Fruit fly (Drosophila melanogaster): ENCODE measurements around the gene Ama.

The Ama gene

dm6 chr3R:6764848-6765247, 2.5 kb downstream of the Ama start (continued):
- TF ChIP-seq CG3281 (GFP tag; optimal IDR thresholded peaks at IDR 0.05) (no peak), Bdp1 (GFP tag; optimal IDR thresholded peaks at IDR 0.05) (no peak), CG7963 (GFP tag; IDR thresholded peaks at IDR 0.05; ENCODE audit: partially characterized antibody) (no peak), hb (GFP tag; IDR thresholded peaks at IDR 0.05; ENCODE audit: partially characterized antibody) (no peak), dan (GFP tag; IDR thresholded peaks at IDR 0.05) (no peak), mam (GFP tag; optimal IDR thresholded peaks at IDR 0.05) (no peak), schlank (tag; optimal IDR thresholded peaks at IDR 0.05) (no peak), Mes4 (GFP tag; optimal IDR thresholded peaks at IDR 0.05) (peak; percentile 17), CG4404 (GFP tag; IDR thresholded peaks at IDR 0.05) (no peak), HLHmδ (GFP tag; optimal IDR thresholded peaks at IDR 0.05) (no peak), sna (GFP tag; IDR thresholded peaks at IDR 0.05; ENCODE audit: partially characterized antibody) (no peak), Myb (GFP tag; optimal IDR thresholded peaks at IDR 0.05) (no peak), pfk (GFP tag; optimal IDR thresholded peaks at IDR 0.05) (no peak), CG13287 (GFP tag; IDR thresholded peaks at IDR 0.05; ENCODE audit: partially characterized antibody) (no peak), MTF-1 (GFP tag; optimal IDR thresholded peaks at IDR 0.05; ENCODE audit: borderline replicate concordance) (peak; percentile 35), CG15696 (tag; optimal IDR thresholded peaks at IDR 0.05) (peak; percentile 43), CG6791 (GFP tag; IDR thresholded peaks at IDR 0.05; ENCODE audit: partially characterized antibody) (no peak), dati (GFP tag; IDR thresholded peaks at IDR 0.05) (0 out of 2 replicates have a peak, but pooled peaks have one; percentile 9), CG1529 (GFP tag; optimal IDR thresholded peaks at IDR 0.05) (no peak), CG9215 (GFP tag; IDR thresholded peaks at IDR 0.05) (no peak), grn (GFP tag; optimal IDR thresholded peaks at IDR 0.05) (no peak), CG8924 (tag; optimal IDR thresholded peaks at IDR 0.05) (no peak), C15 (GFP tag; IDR thresholded peaks at IDR 0.05) (no peak), Hey (tag; optimal IDR thresholded peaks at IDR 0.05) (no peak), toy (GFP tag; IDR thresholded peaks at IDR 0.05) (no peak), MBD-R2 (GFP tag; IDR thresholded peaks at IDR 0.05) (no peak), Dref (GFP tag; IDR thresholded peaks at IDR 0.05) (no peak), Doc3 (GFP tag; IDR thresholded peaks at IDR 0.05; ENCODE audit: partially characterized antibody) (no peak), emc (GFP tag; optimal IDR thresholded peaks at IDR 0.05) (no peak), CG4424 (GFP tag; optimal IDR thresholded peaks at IDR 0.05) (no peak), ranshi (GFP tag; IDR thresholded peaks at IDR 0.05) (no peak), scrt (GFP tag; optimal IDR thresholded peaks at IDR 0.05) (no peak), tx (GFP tag; optimal IDR thresholded peaks at IDR 0.05) (no peak), ERR (GFP tag; optimal IDR thresholded peaks at IDR 0.05) (no peak), usp (GFP tag; optimal IDR thresholded peaks at IDR 0.05) (no peak), gce (GFP tag; IDR thresholded peaks at IDR 0.05) (0 out of 3 replicates have a peak, but pooled peaks have one; percentile 27), slp2 (GFP tag; optimal IDR thresholded peaks at IDR 0.05) (no peak), abd-A (tag; optimal IDR thresholded peaks at IDR 0.05) (no peak), CG11560 (tag; IDR thresholded peaks at IDR 0.05) (no peak), CG5180 (GFP tag; optimal IDR thresholded peaks at IDR 0.05) (no peak), luna (GFP tag; optimal IDR thresholded peaks at IDR 0.05) (no peak), Side (GFP tag; optimal IDR thresholded peaks at IDR 0.05) (no peak), Drgx (GFP tag; IDR thresholded peaks at IDR 0.05) (no peak), CG14014 (GFP tag; IDR thresholded peaks at IDR 0.05) (peak; percentile 9; the same call in 1 of the 2 replicates), dysf (GFP tag; IDR thresholded peaks at IDR 0.05) (no peak), CG6272 (GFP tag; IDR thresholded peaks at IDR 0.05) (no peak), en (GFP tag; optimal IDR thresholded peaks at IDR 0.05) (no peak), CG6813 (GFP tag; optimal IDR thresholded peaks at IDR 0.05) (peak; percentile 33), PHDP (tag; optimal IDR thresholded peaks at IDR 0.05) (peak; percentile 36), CG6254 (GFP tag; optimal IDR thresholded peaks at IDR 0.05) (no peak), Optix (GFP tag; IDR thresholded peaks at IDR 0.05) (no peak), repo (GFP tag; optimal IDR thresholded peaks at IDR 0.05) (no peak)

All from whole organism, embryonic.